Fruit fly (Drosophila melanogaster): ENCODE results near the gene CG14598.

The CG14598 gene

dm6 chr3R:7439306-7439810, at the start of gene CG14598:
CG14598 (plus strand) TSS chr3R:7439760.
- TF ChIP-seq CG12768 (GFP tag; optimal IDR thresholded peaks at IDR 0.05) (no peak), CG5204 (GFP tag; optimal IDR thresholded peaks at IDR 0.05) (no peak), cnc (optimal IDR thresholded peaks at IDR 0.05) (no peak), pad (GFP tag; optimal IDR thresholded peaks at IDR 0.05) (no peak), CG11617 (GFP tag; optimal IDR thresholded peaks at IDR 0.05) (no peak), ovo (GFP tag; optimal IDR thresholded peaks at IDR 0.05) (no peak), cic (GFP tag; optimal IDR thresholded peaks at IDR 0.05) (no peak), kay (GFP tag; ENCODE audit: borderline replicate concordance) (no peak), CG14711 (tag; optimal IDR thresholded peaks at IDR 0.05) (no peak), Mnt (GFP tag; optimal IDR thresholded peaks at IDR 0.05) (no peak), Clk (GFP tag; optimal IDR thresholded peaks at IDR 0.05) (no peak), CG7045 (GFP tag; optimal IDR thresholded peaks at IDR 0.05) (no peak), CG7101 (tag; optimal IDR thresholded peaks at IDR 0.05) (no peak), Hr96 (GFP tag; optimal IDR thresholded peaks at IDR 0.05) (no peak), toe (GFP tag; optimal IDR thresholded peaks at IDR 0.05) (no peak), bab1 (GFP tag; optimal IDR thresholded peaks at IDR 0.05) (no peak)

- TF ChIP-seq tj (GFP tag; optimal IDR thresholded peaks at IDR 0.05) (no peak), toe (GFP tag; optimal IDR thresholded peaks at IDR 0.05) (no peak), Crg-1 (GFP tag; optimal IDR thresholded peaks at IDR 0.05) (no peak), CG14711 (tag; optimal IDR thresholded peaks at IDR 0.05) (no peak), CG7045 (GFP tag; optimal IDR thresholded peaks at IDR 0.05) (no peak), cic (GFP tag; optimal IDR thresholded peaks at IDR 0.05) (no peak), CG12768 (GFP tag; optimal IDR thresholded peaks at IDR 0.05) (no peak), ovo (GFP tag; optimal IDR thresholded peaks at IDR 0.05) (no peak), bab1 (GFP tag; optimal IDR thresholded peaks at IDR 0.05) (no peak), CG7101 (tag; optimal IDR thresholded peaks at IDR 0.05) (no peak), CG33017 (tag; optimal IDR thresholded peaks at IDR 0.05) (no peak), CG5204 (GFP tag; optimal IDR thresholded peaks at IDR 0.05) (no peak), Mnt (GFP tag; optimal IDR thresholded peaks at IDR 0.05) (no peak), Hr96 (GFP tag; optimal IDR thresholded peaks at IDR 0.05) (no peak)
These were observed 48.4 kb upstream of the CG14598 start, which contains the start of gene CG42650 for dm6 chr3R:7391113-7391512. CG42650 (plus strand) TSS chr3R:7391413.

dm6 chr3R:7394047-7394446, 45.5 kb upstream of the CG14598 start:
- TF ChIP-seq CG5204 (GFP tag; optimal IDR thresholded peaks at IDR 0.05), result no peak
- TF ChIP-seq pad (GFP tag; optimal IDR thresholded peaks at IDR 0.05), result peak; percentile 77
- TF ChIP-seq CG33017 (tag; optimal IDR thresholded peaks at IDR 0.05), result no peak

dm6 chr3R:7406569-7406968, 33.0 kb upstream of the CG14598 start, which contains the start of gene Ir84a:
Ir84a (plus strand) TSS chr3R:7406869.
- TF ChIP-seq CG1620 (GFP tag; optimal IDR thresholded peaks at IDR 0.05) (no peak), toe (GFP tag; optimal IDR thresholded peaks at IDR 0.05) (no peak), CG33017 (tag; optimal IDR thresholded peaks at IDR 0.05) (no peak), cic (GFP tag; optimal IDR thresholded peaks at IDR 0.05) (no peak), tj (GFP tag; optimal IDR thresholded peaks at IDR 0.05) (no peak), Crg-1 (GFP tag; optimal IDR thresholded peaks at IDR 0.05) (no peak), CG7045 (GFP tag; optimal IDR thresholded peaks at IDR 0.05) (no peak), CG14711 (tag; optimal IDR thresholded peaks at IDR 0.05) (no peak), cnc (optimal IDR thresholded peaks at IDR 0.05) (no peak), bab1 (GFP tag; optimal IDR thresholded peaks at IDR 0.05) (no peak), Mnt (GFP tag; optimal IDR thresholded peaks at IDR 0.05) (no peak), CG5204 (GFP tag; optimal IDR thresholded peaks at IDR 0.05) (no peak), pad (GFP tag; optimal IDR thresholded peaks at IDR 0.05) (no peak)

DNA sequence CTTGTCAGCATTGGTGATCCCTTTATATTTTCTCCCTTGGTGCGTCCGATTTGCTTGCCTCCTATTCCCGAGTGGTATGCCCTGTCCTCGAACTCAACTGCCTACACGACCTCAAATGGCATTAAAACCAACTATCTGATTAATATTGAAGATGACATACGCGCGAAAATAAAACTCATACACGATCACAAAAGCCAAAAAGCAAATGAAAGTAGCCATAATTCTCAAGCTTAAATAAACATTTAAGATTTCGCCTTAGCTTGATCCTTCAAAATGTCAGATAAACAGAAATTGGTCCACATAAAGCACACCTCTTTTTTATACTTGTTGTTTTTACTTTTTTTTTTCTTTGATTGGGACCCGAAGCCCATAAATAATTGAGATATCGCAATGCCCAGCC, 19.1 kb upstream of the CG14598 start, which contains the start of gene wa-cup:
TSS of gene wa-cup (plus strand) at position 301 of the 400 bp plus-strand sequence.
- no peak for TF ChIP-seq toe (GFP tag; optimal IDR thresholded peaks at IDR 0.05)
- no peak for TF ChIP-seq CG12768 (GFP tag; optimal IDR thresholded peaks at IDR 0.05)

dm6 chr3R:7438869-7439268, 691 bp upstream of the CG14598 start:
- no peak for TF ChIP-seq CG33017 (tag; optimal IDR thresholded peaks at IDR 0.05)
- TF ChIP-seq Crg-1 (GFP tag; optimal IDR thresholded peaks at IDR 0.05), result no peak
- TF ChIP-seq CG11617 (GFP tag; optimal IDR thresholded peaks at IDR 0.05), result no peak
- no peak for TF ChIP-seq toe (GFP tag; optimal IDR thresholded peaks at IDR 0.05)
- no peak for TF ChIP-seq cic (GFP tag; optimal IDR thresholded peaks at IDR 0.05)
- no peak for TF ChIP-seq Clk (GFP tag; optimal IDR thresholded peaks at IDR 0.05)
- no peak for TF ChIP-seq CG7101 (tag; optimal IDR thresholded peaks at IDR 0.05)
- TF ChIP-seq pad (GFP tag; optimal IDR thresholded peaks at IDR 0.05), result no peak

DNA sequence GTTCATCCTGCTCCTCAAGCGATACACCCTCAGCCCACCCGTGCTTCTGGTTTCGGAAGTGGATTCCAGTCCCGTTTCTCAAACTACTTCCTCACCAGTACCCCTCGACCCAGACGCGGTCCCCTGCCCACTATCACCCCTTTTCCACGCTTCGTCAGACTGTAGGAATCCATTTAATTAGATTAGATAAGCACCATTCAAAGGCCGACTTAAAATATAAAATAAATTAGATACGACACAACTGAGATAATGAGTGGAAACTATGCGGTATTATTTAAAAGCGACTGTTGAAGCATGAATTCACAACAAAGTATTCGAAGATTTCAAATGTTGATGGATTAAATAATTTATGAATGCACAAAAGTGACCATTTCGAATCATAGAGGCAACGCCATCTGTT, 1.8 kb downstream of the CG14598 start:
- no peak for TF ChIP-seq CG5204 (GFP tag; optimal IDR thresholded peaks at IDR 0.05)
- no peak for TF ChIP-seq CG7101 (tag; optimal IDR thresholded peaks at IDR 0.05)
- no peak for TF ChIP-seq Clk (GFP tag; optimal IDR thresholded peaks at IDR 0.05)
- no peak for TF ChIP-seq CG33017 (tag; optimal IDR thresholded peaks at IDR 0.05)
- no peak for TF ChIP-seq ovo (GFP tag; optimal IDR thresholded peaks at IDR 0.05)
- no peak for TF ChIP-seq pad (GFP tag; optimal IDR thresholded peaks at IDR 0.05)
- TF ChIP-seq CG11617 (GFP tag; optimal IDR thresholded peaks at IDR 0.05), result no peak
- TF ChIP-seq cic (GFP tag; optimal IDR thresholded peaks at IDR 0.05), result no peak
- TF ChIP-seq tj (GFP tag; optimal IDR thresholded peaks at IDR 0.05), result no peak
- TF ChIP-seq toe (GFP tag; optimal IDR thresholded peaks at IDR 0.05), result no peak
- no peak for TF ChIP-seq CG7045 (GFP tag; optimal IDR thresholded peaks at IDR 0.05)
